Worm (Caenorhabditis elegans): Measurements from ENCODE around the gene dars-1.

ce11 chrIII:9465865-9466264 lies 25.1 kb downstream of the dars-1 start, which contains the start of gene B0464.6:
- TF ChIP-seq nhr-77 (tag; optimal IDR thresholded peaks at IDR 0.05) (no peak), snpc-4 (tag; optimal IDR thresholded peaks at IDR 0.05) (no peak), nhr-10 (tag; optimal IDR thresholded peaks at IDR 0.05) (no peak), mdl-1 (tag; optimal IDR thresholded peaks at IDR 0.05) (no peak), nhr-25 (tag; optimal IDR thresholded peaks at IDR 0.05) (no peak)
